Worm (Caenorhabditis elegans): ENCODE measurements around the gene madf-1.

The madf-1 gene

ce11 chrIV:858630-859029 lies 26.9 kb upstream of the madf-1 start, which contains the start of gene Y55F3BR.2:
TSS of gene Y55F3BR.2 (plus strand) at chrIV:858930.
- TF ChIP-seq sea-1 (GFP tag; conservative IDR thresholded peaks at IDR 0.05) = no peak

DNA sequence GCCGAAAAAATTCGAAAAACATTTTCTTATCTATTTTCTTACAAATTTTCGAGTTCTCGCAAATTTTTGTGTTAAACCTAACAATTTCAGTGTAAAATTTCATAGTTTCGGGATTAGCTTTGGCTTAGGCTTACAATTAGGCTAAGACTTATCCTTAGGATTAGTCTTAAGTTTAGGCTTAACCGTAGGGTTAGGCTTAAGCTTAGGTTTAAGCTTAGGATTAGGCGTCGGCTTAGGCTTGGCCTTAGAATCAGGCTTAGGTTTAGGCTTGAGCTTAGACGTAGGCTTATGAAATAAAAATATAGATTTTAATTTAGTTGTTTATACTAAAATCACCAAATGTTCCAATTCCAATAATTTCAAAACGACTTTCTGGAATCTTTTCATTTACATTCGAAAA lies 24.3 kb upstream of the madf-1 start:
- TF ChIP-seq tbx-11 (GFP tag; IDR thresholded peaks at IDR 0.05) = no peak
- TF ChIP-seq hmbx-1 (tag; optimal IDR thresholded peaks at IDR 0.05) = no peak
- no peak for TF ChIP-seq sea-1 (GFP tag; conservative IDR thresholded peaks at IDR 0.05)
- TF ChIP-seq F13C5.2 (tag; optimal IDR thresholded peaks at IDR 0.05) = no peak
- TF ChIP-seq ceh-36 (tag; optimal IDR thresholded peaks at IDR 0.05) = peak; percentile 77
- TF ChIP-seq B0310.2 (tag; optimal IDR thresholded peaks at IDR 0.05) = no peak
- no peak for TF ChIP-seq ama-1 (optimal IDR thresholded peaks at IDR 0.05)

DNA sequence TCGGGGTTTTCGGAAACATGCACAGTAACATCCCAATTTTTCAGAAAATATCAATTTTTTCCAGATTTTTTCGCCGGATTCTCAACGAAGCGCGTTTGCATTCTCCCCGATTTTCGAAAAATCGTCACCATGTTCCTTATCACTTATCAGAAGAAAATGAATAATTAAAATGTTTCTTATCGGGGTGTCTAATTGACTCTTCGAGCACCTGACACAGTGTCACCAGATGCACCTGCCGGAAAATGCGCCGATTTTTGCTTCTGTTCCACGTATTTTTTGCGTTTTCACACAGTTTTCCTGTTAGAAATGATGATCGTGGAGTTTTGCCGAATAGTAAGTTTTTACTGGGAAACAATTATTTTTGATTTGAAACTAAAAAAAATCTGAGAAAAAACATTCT lies 23.8 kb upstream of the madf-1 start:
- TF ChIP-seq F13C5.2 (tag; optimal IDR thresholded peaks at IDR 0.05) (no peak), hmg-4 (GFP tag; optimal IDR thresholded peaks at IDR 0.05) (no peak), hnd-1 (tag; optimal IDR thresholded peaks at IDR 0.05) (no peak), ets-7 (tag; optimal IDR thresholded peaks at IDR 0.05) (no peak), tra-4 (tag; optimal IDR thresholded peaks at IDR 0.05) (no peak), ceh-13 (GFP tag; optimal IDR thresholded peaks at IDR 0.05) (no peak), pes-1 (GFP tag; IDR thresholded peaks at IDR 0.05) (no peak), hmbx-1 (tag; optimal IDR thresholded peaks at IDR 0.05) (no peak), scrt-1 (GFP tag; IDR thresholded peaks at IDR 0.05) (no peak), tbx-11 (GFP tag; IDR thresholded peaks at IDR 0.05) (no peak), B0310.2 (tag; optimal IDR thresholded peaks at IDR 0.05) (no peak), ama-1 (optimal IDR thresholded peaks at IDR 0.05) (no peak), sea-1 (GFP tag; conservative IDR thresholded peaks at IDR 0.05) (no peak)

ce11 chrIV:854357-855269 lies 22.9 kb upstream of the madf-1 start, which contains the start of the genes lem-4 and Y55F3BR.11:
TSS of gene lem-4 (minus strand) at chrIV:854780.
TSS of gene Y55F3BR.11 (plus strand) at chrIV:855219.
- TF ChIP-seq flt-1 (GFP tag; IDR thresholded peaks at IDR 0.05) = no peak
- no peak for TF ChIP-seq tbx-11 (GFP tag; IDR thresholded peaks at IDR 0.05)
- TF ChIP-seq sea-1 (GFP tag; conservative IDR thresholded peaks at IDR 0.05) = no peak
- TF ChIP-seq hnd-1 (tag; optimal IDR thresholded peaks at IDR 0.05) = no peak
- TF ChIP-seq ceh-36 (tag; optimal IDR thresholded peaks at IDR 0.05) = no peak
- no peak for TF ChIP-seq tra-4 (tag; optimal IDR thresholded peaks at IDR 0.05)
- TF ChIP-seq tbx-37 (GFP tag; conservative IDR thresholded peaks at IDR 0.05) = no peak
- no peak for TF ChIP-seq ceh-13 (GFP tag; optimal IDR thresholded peaks at IDR 0.05)
- TF ChIP-seq pes-1 (GFP tag; IDR thresholded peaks at IDR 0.05) = no peak
- TF ChIP-seq ets-7 (tag; optimal IDR thresholded peaks at IDR 0.05) = no peak
- no peak for TF ChIP-seq hmg-4 (GFP tag; optimal IDR thresholded peaks at IDR 0.05)
- TF ChIP-seq scrt-1 (GFP tag; IDR thresholded peaks at IDR 0.05) = no peak
- no peak for TF ChIP-seq aly-1 (tag; optimal IDR thresholded peaks at IDR 0.05)
- no peak for TF ChIP-seq B0310.2 (tag; optimal IDR thresholded peaks at IDR 0.05)
- TF ChIP-seq ama-1 (optimal IDR thresholded peaks at IDR 0.05) = no peak
- TF ChIP-seq hmbx-1 (tag; optimal IDR thresholded peaks at IDR 0.05) = no peak
- TF ChIP-seq F13C5.2 (tag; optimal IDR thresholded peaks at IDR 0.05) = no peak

- TF ChIP-seq hmg-4 (GFP tag; optimal IDR thresholded peaks at IDR 0.05) = no peak
- TF ChIP-seq tbx-11 (GFP tag; IDR thresholded peaks at IDR 0.05) = no peak
- no peak for TF ChIP-seq flt-1 (GFP tag; IDR thresholded peaks at IDR 0.05)
- TF ChIP-seq aly-1 (tag; optimal IDR thresholded peaks at IDR 0.05) = no peak
- no peak for TF ChIP-seq ceh-36 (tag; optimal IDR thresholded peaks at IDR 0.05)
- TF ChIP-seq F13C5.2 (tag; optimal IDR thresholded peaks at IDR 0.05) = no peak
- no peak for TF ChIP-seq ama-1 (optimal IDR thresholded peaks at IDR 0.05)
- no peak for TF ChIP-seq hnd-1 (tag; optimal IDR thresholded peaks at IDR 0.05)
- no peak for TF ChIP-seq pes-1 (GFP tag; IDR thresholded peaks at IDR 0.05)
- no peak for TF ChIP-seq tra-4 (tag; optimal IDR thresholded peaks at IDR 0.05)
- TF ChIP-seq B0310.2 (tag; optimal IDR thresholded peaks at IDR 0.05) = no peak
- TF ChIP-seq ets-7 (tag; optimal IDR thresholded peaks at IDR 0.05) = no peak
- TF ChIP-seq scrt-1 (GFP tag; IDR thresholded peaks at IDR 0.05) = no peak
- no peak for TF ChIP-seq ceh-13 (GFP tag; optimal IDR thresholded peaks at IDR 0.05)
- TF ChIP-seq sea-1 (GFP tag; conservative IDR thresholded peaks at IDR 0.05) = no peak
- TF ChIP-seq tbx-37 (GFP tag; conservative IDR thresholded peaks at IDR 0.05) = no peak
- TF ChIP-seq hmbx-1 (tag; optimal IDR thresholded peaks at IDR 0.05) = no peak
These were observed 16.5 kb upstream of the madf-1 start for ce11 chrIV:848207-848606.

ce11 chrIV:845198-845597 lies 13.5 kb upstream of the madf-1 start, which contains the start of gene lgc-33:
TSS of gene lgc-33 (plus strand) at chrIV:845498.
- TF ChIP-seq tra-4 (tag; optimal IDR thresholded peaks at IDR 0.05) (no peak), hmg-4 (GFP tag; optimal IDR thresholded peaks at IDR 0.05) (no peak), F13C5.2 (tag; optimal IDR thresholded peaks at IDR 0.05) (no peak), ceh-36 (tag; optimal IDR thresholded peaks at IDR 0.05) (no peak), aly-1 (tag; optimal IDR thresholded peaks at IDR 0.05) (no peak), hnd-1 (tag; optimal IDR thresholded peaks at IDR 0.05) (no peak), scrt-1 (GFP tag; IDR thresholded peaks at IDR 0.05) (no peak), pes-1 (GFP tag; IDR thresholded peaks at IDR 0.05) (no peak), B0310.2 (tag; optimal IDR thresholded peaks at IDR 0.05) (no peak), ceh-13 (GFP tag; optimal IDR thresholded peaks at IDR 0.05) (no peak), tbx-37 (GFP tag; conservative IDR thresholded peaks at IDR 0.05) (no peak)

- TF ChIP-seq tbx-11 (GFP tag; IDR thresholded peaks at IDR 0.05) (peak; percentile 76), ama-1 (optimal IDR thresholded peaks at IDR 0.05) (no peak), hnd-1 (tag; optimal IDR thresholded peaks at IDR 0.05) (peak; percentile 51), tra-4 (tag; optimal IDR thresholded peaks at IDR 0.05) (no peak), tbx-37 (GFP tag; conservative IDR thresholded peaks at IDR 0.05) (peak; percentile 52; the same call in 1 of the 2 replicates), B0310.2 (tag; optimal IDR thresholded peaks at IDR 0.05) (peak; percentile 15), aly-1 (tag; optimal IDR thresholded peaks at IDR 0.05) (peak; percentile 41), ceh-36 (tag; optimal IDR thresholded peaks at IDR 0.05) (peak; percentile 52), sea-1 (GFP tag; conservative IDR thresholded peaks at IDR 0.05) (peak; percentile 65; the same call in 1 of the 2 replicates), pes-1 (GFP tag; IDR thresholded peaks at IDR 0.05) (peak; percentile 75), F13C5.2 (tag; optimal IDR thresholded peaks at IDR 0.05) (peak; percentile 70), hmg-4 (GFP tag; optimal IDR thresholded peaks at IDR 0.05) (peak; percentile 45), hmbx-1 (tag; optimal IDR thresholded peaks at IDR 0.05) (no peak), ets-7 (tag; optimal IDR thresholded peaks at IDR 0.05) (no peak), ceh-13 (GFP tag; optimal IDR thresholded peaks at IDR 0.05) (peak; percentile 44), scrt-1 (GFP tag; IDR thresholded peaks at IDR 0.05) (peak; percentile 76; the same call in 1 of the 2 replicates), flt-1 (GFP tag; IDR thresholded peaks at IDR 0.05) (peak; percentile 62)
These were observed 10.9 kb upstream of the madf-1 start for ce11 chrIV:842630-843029.

Measured in whole organism, early embryonic.